Worm (Caenorhabditis elegans): ENCODE data around the gene C25F9.12.

ce11 chrV:19429605-19430004, 26.9 kb upstream of the C25F9.12 start:
- no peak for TF ChIP-seq snpc-4 (tag; optimal IDR thresholded peaks at IDR 0.05)
- peak in 1 of 2 experiments; percentile 11 for TF ChIP-seq lsy-2 (tag; optimal IDR thresholded peaks at IDR 0.05)
- no peak for TF ChIP-seq sem-4 (tag; optimal IDR thresholded peaks at IDR 0.05)
- no peak for TF ChIP-seq unc-39 (tag; optimal IDR thresholded peaks at IDR 0.05)
- TF ChIP-seq alr-1 (tag; optimal IDR thresholded peaks at IDR 0.05): no peak
- TF ChIP-seq unc-62 (GFP tag; optimal IDR thresholded peaks at IDR 0.05): no peak
- TF ChIP-seq unc-55 (GFP tag; optimal IDR thresholded peaks at IDR 0.05): no peak
- no peak for TF ChIP-seq ztf-4 (tag; optimal IDR thresholded peaks at IDR 0.05)
- TF ChIP-seq mdl-1 (tag; optimal IDR thresholded peaks at IDR 0.05): no peak
- TF ChIP-seq ama-1 (optimal IDR thresholded peaks at IDR 0.05): no peak
